Worm (Caenorhabditis elegans) whole organism, L4 larva: ENCODE data around the gene rde-8.

Experiments used
- D1046.2 ChIP-seq: fragments of 200-800 bp; sonication (Bioruptor generic); IDR thresholded peaks from 2 replicates; pipeline ENCODE4 v1.3.6; 2022; ENCODE audit warnings: missing genetic modification characterization, missing compliant biosample characterization
- F37D6.2 ChIP-seq: sonication (generic microtip); optimal IDR thresholded peaks from 2 replicates; lab custom pipeline; 2016; ENCODE audit warnings: mild to moderate bottlenecking, missing genetic modification characterization, missing compliant biosample characterization
- T26A8.4 ChIP-seq: fragments of 200-800 bp; sonication (Bioruptor generic); IDR thresholded peaks from 2 replicates; pipeline ENCODE4 v1.3.6; 2022; ENCODE audit warnings: missing genetic modification characterization, missing compliant biosample characterization
- Y105C5A.15 ChIP-seq: fragments of 200-800 bp; sonication (Bioruptor generic); IDR thresholded peaks from 2 replicates; pipeline ENCODE4 v1.3.6; 2022; ENCODE audit warnings: missing genetic modification characterization, missing compliant biosample characterization
- Y5F2A.4 ChIP-seq: fragments of 200-800 bp; sonication (Bioruptor generic); optimal IDR thresholded peaks from 2 replicates; lab custom pipeline; 2018; ENCODE audit warnings: mild to moderate bottlenecking, missing genetic modification characterization, missing compliant biosample characterization
- ZK337.2 ChIP-seq: fragments of 200-800 bp; sonication (Bioruptor generic); IDR thresholded peaks from 2 replicates; pipeline ENCODE4 v1.3.6; 2022; ENCODE audit warnings: missing genetic modification reagents, missing genetic modification characterization, missing compliant biosample characterization
- ZK546.5 ChIP-seq, 2 experiments: sonication (generic microtip); optimal IDR thresholded peaks; 2 replicates each; lab custom pipeline; 2017; ENCODE audit warnings: missing biosample characterization in 2 of 2, missing genetic modification characterization in 2 of 2
- ama-1 ChIP-seq: fragments of 150-350 bp; optimal IDR thresholded peaks from 2 replicates; lab custom pipeline; 2014; ENCODE audit warnings: inconsistent platforms, mixed read lengths
- arid-1 ChIP-seq: fragments of 200-800 bp; sonication (Bioruptor generic); conservative IDR thresholded peaks from 2 replicates; pipeline ENCODE4 v1.3.6; 2022; ENCODE audit warnings: missing genetic modification reagents, missing genetic modification characterization, missing compliant biosample characterization
- ceh-20 ChIP-seq: fragments of 200-800 bp; sonication (Bioruptor generic); IDR thresholded peaks from 2 replicates; pipeline ENCODE4 v1.3.6; 2022; ENCODE audit warnings: missing genetic modification reagents, missing genetic modification characterization, missing compliant biosample characterization
- ceh-44 ChIP-seq: fragments of 200-800 bp; sonication (Bioruptor generic); IDR thresholded peaks from 2 replicates; pipeline ENCODE4 v1.3.6; 2022; ENCODE audit warnings: missing genetic modification reagents, missing genetic modification characterization, missing compliant biosample characterization
- ceh-62 ChIP-seq: sonication (generic microtip); optimal IDR thresholded peaks from 2 replicates; lab custom pipeline; 2017; ENCODE audit warnings: missing biosample characterization, missing genetic modification characterization
- ces-1 ChIP-seq: fragments of 150-350 bp; sonication (generic microtip); optimal IDR thresholded peaks from 4 replicates; lab custom pipeline; 2014; ENCODE audit warnings: missing biosample characterization, missing genetic modification reagents, missing genetic modification characterization
- ctbp-1 ChIP-seq: fragments of 200-800 bp; sonication (Bioruptor generic); IDR thresholded peaks from 2 replicates; pipeline ENCODE4 v1.3.6; 2022; ENCODE audit warnings: missing genetic modification reagents, missing genetic modification characterization, missing compliant biosample characterization
- daf-16 ChIP-seq, 3 experiments: sonication (generic microtip); optimal IDR thresholded peaks; 2 replicates each; lab custom pipeline; 2016 to 2017; ENCODE audit warnings: missing genetic modification characterization in 3 of 3, missing genetic modification reagents in 3 of 3, mild to moderate bottlenecking in 2 of 3, missing compliant biosample characterization in 2 of 3, missing biosample characterization in 1 of 3, moderate library complexity in 1 of 3
- daf-8 ChIP-seq: fragments of 200-800 bp; sonication (Bioruptor generic); IDR thresholded peaks from 2 replicates; pipeline ENCODE4 v1.3.6; 2022; ENCODE audit warnings: missing genetic modification characterization, missing compliant biosample characterization
- dmd-6 ChIP-seq: fragments of 200-800 bp; sonication (Bioruptor generic); IDR thresholded peaks from 2 replicates; pipeline ENCODE4 v1.3.6; 2022; ENCODE audit warnings: missing genetic modification reagents, missing genetic modification characterization, missing compliant biosample characterization
- duxl-1 ChIP-seq: sonication (generic microtip); optimal IDR thresholded peaks from 2 replicates; lab custom pipeline; 2016; ENCODE audit warnings: mild to moderate bottlenecking, missing genetic modification characterization, moderate library complexity, missing compliant biosample characterization; ENCODE audit not compliant: poor library complexity
- egl-43 ChIP-seq: fragments of 200-800 bp; sonication (Bioruptor generic); IDR thresholded peaks from 2 replicates; pipeline ENCODE4 v1.3.6; 2022; ENCODE audit warnings: missing genetic modification reagents, missing genetic modification characterization, missing compliant biosample characterization
- fkh-10 ChIP-seq: fragments of 150-350 bp; optimal IDR thresholded peaks from 2 replicates; lab custom pipeline; 2014; ENCODE audit warnings: missing biosample characterization, missing genetic modification reagents, missing genetic modification characterization
- hlh-11 ChIP-seq: fragments of 200-800 bp; sonication (Bioruptor generic); optimal IDR thresholded peaks from 2 replicates; lab custom pipeline; 2018; ENCODE audit warnings: mild to moderate bottlenecking, missing genetic modification characterization, missing compliant biosample characterization
- hlh-30 ChIP-seq: sonication (generic microtip); optimal IDR thresholded peaks from 2 replicates; lab custom pipeline; 2017; ENCODE audit warnings: antibody characterized with exemption, mild to moderate bottlenecking, missing genetic modification characterization, missing compliant biosample characterization; ENCODE audit not compliant: insufficient read depth
- lin-15B ChIP-seq: fragments of 150-350 bp; sonication (generic microtip); optimal IDR thresholded peaks from 3 replicates; lab custom pipeline; 2014; ENCODE audit warnings: missing biosample characterization, missing genetic modification characterization
- lin-29 ChIP-seq: fragments of 200-800 bp; sonication (Bioruptor generic); IDR thresholded peaks from 2 replicates; pipeline ENCODE4 v1.3.6; 2022; ENCODE audit warnings: missing genetic modification reagents, missing genetic modification characterization, missing compliant biosample characterization
- lir-3 ChIP-seq: sonication (generic microtip); optimal IDR thresholded peaks from 2 replicates; lab custom pipeline; 2016; ENCODE audit warnings: mild to moderate bottlenecking, missing genetic modification characterization, missing compliant biosample characterization
- lsy-2 ChIP-seq, 2 experiments: fragments of 150-350 bp in 1 of 2; sonication (generic microtip) in 1 of 2; optimal IDR thresholded peaks; 2 replicates each; lab custom pipeline; 2014 to 2017; ENCODE audit warnings: missing biosample characterization in 2 of 2, missing genetic modification characterization in 2 of 2
- mdl-1 ChIP-seq, 2 experiments: fragments of 150-350 bp in 1 of 2; sonication (generic microtip) in 1 of 2; optimal IDR thresholded peaks; 2 replicates each; lab custom pipeline; 2014 to 2017; ENCODE audit warnings: missing biosample characterization in 2 of 2, missing genetic modification characterization in 2 of 2
- mep-1 ChIP-seq: fragments of 150-350 bp; sonication (generic microtip); optimal IDR thresholded peaks from 3 replicates; lab custom pipeline; 2014; ENCODE audit warnings: missing biosample characterization, missing genetic modification characterization
- mes-2 ChIP-seq: sonication (generic microtip); optimal IDR thresholded peaks from 2 replicates; lab custom pipeline; 2016; ENCODE audit warnings: missing genotype, mild to moderate bottlenecking, missing genetic modification characterization, missing compliant biosample characterization; ENCODE audit not compliant: poor library complexity, severe bottlenecking
- mxl-2 ChIP-seq: fragments of 200-800 bp; sonication (Bioruptor generic); conservative IDR thresholded peaks from 2 replicates; pipeline ENCODE4 v1.3.6; 2022; ENCODE audit warnings: missing genetic modification reagents, missing genetic modification characterization, missing compliant biosample characterization
- mxl-3 ChIP-seq: fragments of 200-800 bp; sonication (Bioruptor generic); optimal IDR thresholded peaks from 2 replicates; lab custom pipeline; 2018; ENCODE audit warnings: mild to moderate bottlenecking, missing genetic modification characterization, missing compliant biosample characterization
- nhr-10 ChIP-seq: fragments of 150-350 bp; optimal IDR thresholded peaks from 2 replicates; lab custom pipeline; 2014; ENCODE audit warnings: missing biosample characterization, missing genetic modification characterization
- nhr-102 ChIP-seq: sonication (generic microtip); optimal IDR thresholded peaks from 2 replicates; lab custom pipeline; 2016; ENCODE audit warnings: mild to moderate bottlenecking, missing genetic modification characterization, moderate library complexity, missing compliant biosample characterization
- nhr-6 ChIP-seq: fragments of 150-350 bp; optimal IDR thresholded peaks from 2 replicates; lab custom pipeline; 2014; ENCODE audit warnings: missing biosample characterization, missing genetic modification characterization
- pha-4 ChIP-seq, 2 experiments: fragments of 150-350 bp in 1 of 2; fragments of 200-800 bp in 1 of 2; sonication (Bioruptor generic) in 1 of 2; IDR thresholded peaks in 1 of 2; optimal IDR thresholded peaks in 1 of 2; 2 replicates each; pipeline versions ENCODE4 v1.3.6 to Lab custom; 2014 to 2022; ENCODE audit warnings: missing genetic modification characterization in 2 of 2, missing genetic modification reagents in 2 of 2, missing biosample characterization in 1 of 2, missing compliant biosample characterization in 1 of 2
- pqm-1 ChIP-seq: sonication (generic microtip); optimal IDR thresholded peaks from 2 replicates; lab custom pipeline; 2017; ENCODE audit warnings: missing biosample characterization, missing genetic modification characterization
- sdz-12 ChIP-seq: fragments of 200-800 bp; sonication (Bioruptor generic); optimal IDR thresholded peaks from 2 replicates; lab custom pipeline; 2018; ENCODE audit warnings: mild to moderate bottlenecking, missing genetic modification characterization, missing compliant biosample characterization
- set-16 ChIP-seq: fragments of 200-800 bp; sonication (Bioruptor generic); IDR thresholded peaks from 2 replicates; pipeline ENCODE4 v1.3.6; 2022; ENCODE audit warnings: missing genetic modification reagents, missing genetic modification characterization, missing compliant biosample characterization
- skn-1 ChIP-seq: fragments of 150-350 bp; optimal IDR thresholded peaks from 2 replicates; lab custom pipeline; 2014; ENCODE audit warnings: missing biosample characterization, missing genetic modification characterization
- snpc-1.2 ChIP-seq: fragments of 200-800 bp; sonication (Bioruptor generic); IDR thresholded peaks from 2 replicates; pipeline ENCODE4 v1.3.6; 2022; ENCODE audit warnings: missing genetic modification reagents, missing genetic modification characterization, missing compliant biosample characterization
- snpc-4 ChIP-seq: fragments of 150-350 bp; optimal IDR thresholded peaks from 2 replicates; lab custom pipeline; 2014; ENCODE audit warnings: missing biosample characterization, missing genetic modification characterization
- spr-3 ChIP-seq: fragments of 200-800 bp; sonication (Bioruptor generic); optimal IDR thresholded peaks from 2 replicates; lab custom pipeline; 2018; ENCODE audit warnings: mild to moderate bottlenecking, missing genetic modification characterization, missing compliant biosample characterization
- ztf-11 ChIP-seq: fragments of 150-350 bp; optimal IDR thresholded peaks from 2 replicates; lab custom pipeline; 2014; ENCODE audit warnings: missing biosample characterization, missing genetic modification characterization
- ztf-7 ChIP-seq: fragments of 150-350 bp; optimal IDR thresholded peaks from 2 replicates; lab custom pipeline; 2014; ENCODE audit warnings: missing biosample characterization, missing genetic modification characterization

Gene rde-8

DNA sequence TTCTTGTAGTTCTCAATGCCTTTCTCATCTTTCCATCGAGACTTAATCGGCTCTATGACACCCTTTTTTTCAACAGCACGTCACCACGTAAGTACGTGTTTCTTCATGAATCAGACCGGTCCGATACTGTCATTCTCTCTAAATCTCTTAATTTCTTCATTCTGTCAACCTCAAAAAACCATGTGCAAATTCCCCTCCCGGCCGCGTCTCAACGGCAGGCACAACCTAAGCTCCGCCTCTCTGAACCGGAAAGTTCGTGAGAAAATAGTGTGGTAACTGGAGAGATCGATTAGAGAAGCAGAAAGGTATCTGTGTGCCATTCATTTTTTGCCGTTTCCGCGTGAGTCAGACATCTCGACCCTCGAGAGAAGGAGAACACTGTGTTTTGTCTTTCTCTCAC is 11.5 kb upstream of the rde-8 start, which contains the start of gene nas-8:
Gene nas-8, plus strand, starts transcription at position 301 of the 400 bp plus-strand sequence.
- TF ChIP-seq ces-1 (GFP tag; lab: Kevin White, UChicago): no peak
- no peak for TF ChIP-seq dmd-6
- TF ChIP-seq pha-4 (GFP tag; IDR thresholded peaks at IDR 0.05; lab: Robert Waterston, UW): no peak
- TF ChIP-seq pha-4 (tag; optimal IDR thresholded peaks at IDR 0.05; lab: Kevin White, UChicago): no peak
- no peak for TF ChIP-seq mdl-1 (tag; optimal IDR thresholded peaks at IDR 0.05; lab: Kevin White, UChicago)
- TF ChIP-seq ZK337.2 (GFP tag; lab: Robert Waterston, UW): no peak
- TF ChIP-seq T26A8.4 (GFP tag; lab: Robert Waterston, UW): no peak
- no peak for TF ChIP-seq sdz-12 (GFP tag; lab: Kevin White, UChicago)
- no peak for TF ChIP-seq ztf-11 (tag; lab: Kevin White, UChicago)
- no peak for TF ChIP-seq mxl-2 (GFP tag; lab: Robert Waterston, UW)
- TF ChIP-seq ZK546.5 (tag; optimal IDR thresholded peaks at IDR 0.05; lab: Kevin White, UChicago): no peak
- TF ChIP-seq hlh-30: no peak
- TF ChIP-seq Y105C5A.15: no peak
- no peak for TF ChIP-seq nhr-6 (tag; lab: Kevin White, UChicago)
- TF ChIP-seq snpc-4 (tag; lab: Kevin White, UChicago): no peak
- TF ChIP-seq egl-43 (GFP tag; lab: Robert Waterston, UW): no peak

DNA sequence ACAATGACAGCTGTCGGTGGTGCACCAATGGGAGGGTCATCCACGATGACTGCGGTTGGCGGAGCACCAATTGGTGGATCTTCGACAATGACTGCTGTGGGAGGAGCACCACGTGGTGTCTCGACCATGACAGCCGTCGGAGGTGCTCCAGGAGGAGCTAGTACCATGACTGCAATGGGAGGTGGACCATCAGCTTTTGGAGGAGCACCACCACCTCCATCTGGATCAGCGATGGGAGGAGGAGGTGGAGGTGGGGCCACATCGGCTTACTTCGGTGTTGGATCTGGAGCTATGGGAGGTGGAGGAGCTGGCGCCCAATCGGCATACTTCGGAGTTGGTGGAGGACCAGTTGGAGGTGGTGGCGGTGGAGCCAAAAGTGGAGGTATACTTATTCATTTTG is 9.3 kb upstream of the rde-8 start:
- TF ChIP-seq set-16 (GFP tag; lab: Robert Waterston, UW) (peak; percentile 82), egl-43 (GFP tag; lab: Robert Waterston, UW) (0 out of 2 replicates have a peak, but pooled peaks have one; percentile 51)

- TF ChIP-seq D1046.2 (GFP tag; lab: Robert Waterston, UW) (no peak), nhr-10 (no peak), hlh-11 (tag; lab: Kevin White, UChicago) (no peak), F37D6.2 (tag; lab: Kevin White, UChicago) (no peak), ceh-44 (no peak), daf-16 (GFP tag; optimal IDR thresholded peaks at IDR 0.05; lab: Kevin White, UChicago) (no peak), daf-16 (tag; optimal IDR thresholded peaks at IDR 0.05; lab: Kevin White, UChicago) (no peak), nhr-102 (tag; lab: Kevin White, UChicago) (no peak), pha-4 (GFP tag; IDR thresholded peaks at IDR 0.05; lab: Robert Waterston, UW) (no peak), pha-4 (tag; optimal IDR thresholded peaks at IDR 0.05; lab: Kevin White, UChicago) (no peak), lin-15B (tag; lab: Kevin White, UChicago) (no peak), mes-2 (tag; lab: Kevin White, UChicago) (no peak), ZK337.2 (GFP tag; lab: Robert Waterston, UW) (no peak), arid-1 (GFP tag; lab: Robert Waterston, UW) (no peak), ama-1 (lab: Kevin White, UChicago) (no peak), ceh-20 (GFP tag; lab: Robert Waterston, UW) (no peak), mxl-3 (GFP tag; lab: Kevin White, UChicago) (no peak), ctbp-1 (no peak), skn-1 (tag; lab: Kevin White, UChicago) (no peak), ztf-7 (tag; lab: Kevin White, UChicago) (no peak), mep-1 (tag; lab: Kevin White, UChicago) (no peak)
- TF ChIP-seq, all 104 proteins: peak for 0
Observed at ce11 chrIV:7111354-7111753, 8.3 kb upstream of the rde-8 start, which contains the start of the genes ZC477.7 and ssq-3. TSS of gene ZC477.7 (minus strand) at chrIV:7111454. TSS of gene ssq-3 (plus strand) at chrIV:7111604.

DNA sequence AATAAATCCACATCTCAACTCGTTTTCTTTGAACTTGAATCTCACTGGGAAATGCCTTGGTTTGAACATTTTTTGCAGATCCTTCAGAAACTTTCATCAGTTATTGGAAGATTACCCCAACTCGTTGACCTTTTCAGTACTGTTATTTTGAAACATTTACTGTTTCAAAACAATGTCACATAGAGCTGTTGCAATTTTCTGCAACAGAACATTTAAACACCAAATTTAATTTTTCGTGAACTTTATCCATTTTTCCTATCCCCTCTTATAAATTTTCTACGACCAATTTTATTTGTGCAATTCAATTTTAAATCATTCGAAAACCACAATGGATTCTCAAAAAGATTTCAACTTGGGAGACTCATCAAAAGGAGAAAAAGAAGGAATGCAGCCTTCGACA is 4.8 kb upstream of the rde-8 start, which contains the start of gene ZC477.2:
Gene ZC477.2, plus strand, starts transcription at position 301 of the 400 bp plus-strand sequence.
- TF ChIP-seq daf-8 (GFP tag; lab: Robert Waterston, UW) (no peak), spr-3 (no peak), lsy-2 (tag; optimal IDR thresholded peaks at IDR 0.05; lab: Kevin White, UChicago) (no peak), lir-3 (tag; lab: Kevin White, UChicago) (no peak), T26A8.4 (GFP tag; lab: Robert Waterston, UW) (no peak), hlh-30 (no peak), pqm-1 (tag; lab: Kevin White, UChicago) (no peak), lin-29 (GFP tag; lab: Robert Waterston, UW) (no peak), duxl-1 (tag; lab: Kevin White, UChicago) (no peak), fkh-10 (GFP tag; lab: Kevin White, UChicago) (no peak), snpc-1.2 (no peak), ceh-62 (tag; lab: Kevin White, UChicago) (no peak), Y5F2A.4 (GFP tag; lab: Kevin White, UChicago) (no peak), mes-2 (tag; lab: Kevin White, UChicago) (no peak), daf-16 (GFP tag; optimal IDR thresholded peaks at IDR 0.05; lab: Kevin White, UChicago) (no peak), daf-16 (tag; optimal IDR thresholded peaks at IDR 0.05; lab: Kevin White, UChicago) (no peak), ztf-7 (tag; lab: Kevin White, UChicago) (no peak), set-16 (GFP tag; lab: Robert Waterston, UW) (no peak)
